Fruit fly (Drosophila melanogaster): Measurements from ENCODE around the gene Cyp40.

Gene Cyp40

DNA sequence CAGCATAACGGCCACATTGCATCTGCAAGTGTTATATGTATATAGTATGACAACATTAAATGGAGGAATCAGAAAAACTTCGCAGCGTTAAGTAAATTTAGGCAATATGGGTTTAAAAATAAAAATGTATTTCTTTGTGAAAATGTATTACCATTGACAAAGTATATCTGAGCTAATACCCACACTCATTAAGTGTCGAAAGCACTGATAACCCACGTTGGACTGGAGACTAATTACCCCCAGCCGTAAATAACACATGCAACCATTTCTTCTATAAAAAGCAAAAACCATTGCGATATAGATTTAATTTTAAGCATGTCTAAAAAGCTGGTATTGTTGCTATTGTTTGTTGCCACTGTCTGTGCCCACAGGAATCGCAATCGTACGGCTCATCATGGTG, 9.3 kb downstream of the Cyp40 start, which contains the start of gene CG8329:
Gene CG8329, plus strand, starts transcription at position 301 of the 400 bp plus-strand sequence.
- no peak for TF ChIP-seq Myc (optimal IDR thresholded peaks at IDR 0.05)
- no peak for TF ChIP-seq ttk (optimal IDR thresholded peaks at IDR 0.05)
- no peak for TF ChIP-seq psq (optimal IDR thresholded peaks at IDR 0.05)
- no peak for TF ChIP-seq Sin3A (optimal IDR thresholded peaks at IDR 0.05)
- TF ChIP-seq h (optimal IDR thresholded peaks at IDR 0.05), result no peak
- TF ChIP-seq insv (optimal IDR thresholded peaks at IDR 0.05), result no peak

DNA sequence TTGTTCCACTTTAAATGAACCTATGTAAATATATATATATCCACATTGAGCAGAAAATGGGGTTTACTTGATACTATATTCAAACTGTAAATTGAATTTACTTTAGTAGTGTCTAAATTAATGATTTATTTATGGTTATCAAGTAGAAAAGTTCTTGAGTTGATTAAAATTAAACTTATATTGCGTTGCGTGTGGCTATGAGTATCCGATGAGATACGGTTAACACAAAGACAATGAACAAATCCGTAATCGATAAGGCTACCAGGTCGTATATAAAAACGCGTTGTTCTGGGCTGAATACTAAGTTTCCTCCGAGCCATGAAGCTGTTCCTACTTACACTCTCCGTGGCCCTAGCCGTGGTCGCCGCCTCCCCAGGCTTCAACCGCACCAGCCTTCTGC, 10.5 kb downstream of the Cyp40 start, which contains the start of gene CG18179:
Gene CG18179, plus strand, starts transcription at position 301 of the 400 bp plus-strand sequence.
- TF ChIP-seq Sin3A (optimal IDR thresholded peaks at IDR 0.05) (no peak), psq (optimal IDR thresholded peaks at IDR 0.05) (no peak), ttk (optimal IDR thresholded peaks at IDR 0.05) (no peak), insv (optimal IDR thresholded peaks at IDR 0.05) (no peak)

- TF ChIP-seq h (optimal IDR thresholded peaks at IDR 0.05) (no peak), Sin3A (optimal IDR thresholded peaks at IDR 0.05) (no peak), Myc (optimal IDR thresholded peaks at IDR 0.05) (no peak), psq (optimal IDR thresholded peaks at IDR 0.05) (no peak), ttk (optimal IDR thresholded peaks at IDR 0.05) (no peak), insv (optimal IDR thresholded peaks at IDR 0.05) (no peak)
Observed at dm6 chr3L:9640713-9641112, 12.2 kb downstream of the Cyp40 start, which contains the start of gene CG18180. Gene CG18180, plus strand, starts transcription at chr3L:9641013.

DNA sequence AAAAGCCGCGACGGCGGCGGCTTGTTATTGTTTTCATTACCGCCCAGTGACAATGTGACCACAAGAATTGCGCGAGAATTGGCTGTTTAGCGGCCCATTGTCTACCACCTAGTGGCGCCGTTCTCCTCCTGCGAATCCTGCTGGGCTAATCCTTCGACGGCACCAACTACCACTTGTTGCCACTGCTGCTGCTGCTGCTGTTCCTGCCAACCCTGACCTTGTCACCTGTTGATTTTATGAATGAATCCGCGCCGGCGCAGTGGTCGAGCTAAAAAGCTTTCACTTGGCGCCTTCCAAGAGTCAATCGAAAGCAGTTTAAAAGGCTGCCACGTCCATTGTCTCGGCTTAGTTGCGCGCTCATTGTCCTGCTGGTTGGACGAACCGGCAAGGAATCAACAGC, 15.3 kb downstream of the Cyp40 start, which contains the start of gene CNMaR:
Gene CNMaR, plus strand, starts transcription at position 348 of the 400 bp plus-strand sequence.
- TF ChIP-seq ttk (optimal IDR thresholded peaks at IDR 0.05) (no peak), Sin3A (optimal IDR thresholded peaks at IDR 0.05) (no peak), psq (optimal IDR thresholded peaks at IDR 0.05) (no peak), Myc (optimal IDR thresholded peaks at IDR 0.05) (no peak), h (optimal IDR thresholded peaks at IDR 0.05) (no peak), insv (optimal IDR thresholded peaks at IDR 0.05) (no peak)

- TF ChIP-seq h (optimal IDR thresholded peaks at IDR 0.05), result no peak
Observed at dm6 chr3L:9671372-9671771, 42.9 kb downstream of the Cyp40 start.

- no peak for TF ChIP-seq Sin3A (optimal IDR thresholded peaks at IDR 0.05)
- TF ChIP-seq psq (optimal IDR thresholded peaks at IDR 0.05), result no peak
- no peak for TF ChIP-seq ttk (optimal IDR thresholded peaks at IDR 0.05)
- TF ChIP-seq h (optimal IDR thresholded peaks at IDR 0.05), result no peak
- TF ChIP-seq insv (optimal IDR thresholded peaks at IDR 0.05), result no peak
- TF ChIP-seq Myc (optimal IDR thresholded peaks at IDR 0.05), result no peak
Observed at dm6 chr3L:9674300-9674699, 45.8 kb downstream of the Cyp40 start.

DNA sequence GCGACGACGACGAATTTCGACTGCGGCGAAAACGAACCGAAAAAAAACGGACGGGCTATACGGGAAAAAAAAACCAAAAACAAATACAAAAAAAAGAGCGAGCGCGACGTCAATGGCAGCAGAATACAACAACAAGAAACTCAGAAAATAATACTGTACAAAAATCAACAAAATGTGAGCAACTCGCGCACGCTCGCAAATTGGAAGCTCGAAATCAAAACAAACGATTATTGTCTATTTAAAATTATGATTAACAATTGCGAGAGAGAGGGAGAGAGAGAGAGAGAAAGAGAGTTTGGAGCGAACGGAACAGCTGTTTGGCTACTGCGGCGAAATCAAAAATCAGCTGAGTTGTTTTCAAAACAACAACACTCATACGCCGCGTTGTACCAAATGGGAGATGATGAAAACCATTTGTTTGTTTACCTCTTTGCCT, 47.1 kb downstream of the Cyp40 start:
- TF ChIP-seq Sin3A (optimal IDR thresholded peaks at IDR 0.05) (no peak), insv (optimal IDR thresholded peaks at IDR 0.05) (no peak), h (optimal IDR thresholded peaks at IDR 0.05) (no peak), ttk (optimal IDR thresholded peaks at IDR 0.05) (no peak), Myc (optimal IDR thresholded peaks at IDR 0.05) (no peak), psq (optimal IDR thresholded peaks at IDR 0.05) (no peak)

- no peak for TF ChIP-seq psq (optimal IDR thresholded peaks at IDR 0.05)
- TF ChIP-seq ttk (optimal IDR thresholded peaks at IDR 0.05), result no peak
- no peak for TF ChIP-seq Myc (optimal IDR thresholded peaks at IDR 0.05)
- TF ChIP-seq insv (optimal IDR thresholded peaks at IDR 0.05), result no peak
- TF ChIP-seq Sin3A (optimal IDR thresholded peaks at IDR 0.05), result no peak
- no peak for TF ChIP-seq h (optimal IDR thresholded peaks at IDR 0.05)
Observed at dm6 chr3L:9677260-9677659, 48.8 kb downstream of the Cyp40 start.

- TF ChIP-seq Myc (optimal IDR thresholded peaks at IDR 0.05), result no peak
- no peak for TF ChIP-seq insv (optimal IDR thresholded peaks at IDR 0.05)
- no peak for TF ChIP-seq Sin3A (optimal IDR thresholded peaks at IDR 0.05)
- no peak for TF ChIP-seq psq (optimal IDR thresholded peaks at IDR 0.05)
- no peak for TF ChIP-seq ttk (optimal IDR thresholded peaks at IDR 0.05)
- no peak for TF ChIP-seq h (optimal IDR thresholded peaks at IDR 0.05)
Observed at dm6 chr3L:9678007-9678497, 49.6 kb downstream of the Cyp40 start.

DNA sequence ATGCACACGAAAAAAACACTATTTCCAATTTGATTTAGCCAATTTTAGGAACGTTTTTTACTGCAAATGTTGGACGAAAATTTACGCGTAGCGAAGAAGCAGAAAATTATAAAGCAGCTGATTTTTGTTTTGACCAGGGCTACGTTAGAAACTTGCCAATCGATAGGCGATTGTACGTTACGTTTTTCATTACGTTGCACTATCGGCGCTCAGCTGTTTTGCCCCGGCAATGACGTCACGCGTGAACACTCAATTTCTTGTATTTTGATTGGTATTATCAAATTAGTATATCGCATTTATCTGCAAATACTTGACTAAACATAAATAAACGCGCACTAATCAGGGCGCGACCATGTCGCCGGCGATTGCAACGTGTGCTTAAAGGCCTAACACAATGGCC, 50.5 kb downstream of the Cyp40 start, which contains the start of the genes fry and CG16717:
Gene fry, minus strand, starts transcription at position 110 of the 400 bp plus-strand sequence.
Gene CG16717, plus strand, starts transcription at position 208 of the 400 bp plus-strand sequence.
- TF ChIP-seq h (optimal IDR thresholded peaks at IDR 0.05) (no peak), Myc (optimal IDR thresholded peaks at IDR 0.05) (no peak), insv (optimal IDR thresholded peaks at IDR 0.05) (no peak), ttk (optimal IDR thresholded peaks at IDR 0.05) (no peak), Sin3A (optimal IDR thresholded peaks at IDR 0.05) (no peak), psq (optimal IDR thresholded peaks at IDR 0.05) (no peak)

dm6 chr3L:9680968-9681367, 52.5 kb downstream of the Cyp40 start, which contains the start of gene alphaTub67C:
Gene alphaTub67C, plus strand, starts transcription at chr3L:9681268.
- TF ChIP-seq Sin3A (optimal IDR thresholded peaks at IDR 0.05) (no peak), ttk (optimal IDR thresholded peaks at IDR 0.05) (no peak), h (optimal IDR thresholded peaks at IDR 0.05) (no peak), psq (optimal IDR thresholded peaks at IDR 0.05) (no peak), insv (optimal IDR thresholded peaks at IDR 0.05) (no peak)

Measured in Kc167 (cell line).